Worm (Caenorhabditis elegans): ENCODE results near the gene VZK822L.2.

DNA sequence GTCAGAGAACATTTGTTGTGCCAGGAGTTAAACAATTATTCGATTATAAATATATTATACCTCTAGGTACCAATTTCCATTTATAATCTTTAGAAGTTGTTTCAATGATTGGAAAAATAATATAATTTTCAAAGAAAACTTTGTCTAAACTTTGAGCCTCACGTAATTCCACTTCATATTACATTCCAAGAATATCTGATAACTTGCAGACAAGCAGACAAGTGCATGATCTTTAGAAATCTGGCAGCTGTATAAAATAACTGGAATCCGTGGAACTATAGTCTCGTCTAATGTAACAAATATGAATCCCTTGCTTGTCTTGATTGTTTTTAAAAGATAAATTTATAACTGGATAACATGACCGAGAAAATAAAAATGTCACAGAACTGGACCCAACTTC is 19.3 kb upstream of the VZK822L.2 start:
- TF ChIP-seq ama-1 (optimal IDR thresholded peaks at IDR 0.05) (no peak), F13C5.2 (tag; optimal IDR thresholded peaks at IDR 0.05) (no peak), hmbx-1 (tag; optimal IDR thresholded peaks at IDR 0.05) (no peak), flt-1 (GFP tag; IDR thresholded peaks at IDR 0.05) (no peak), tbx-37 (GFP tag; conservative IDR thresholded peaks at IDR 0.05) (no peak), tra-4 (tag; optimal IDR thresholded peaks at IDR 0.05) (no peak), pes-1 (GFP tag; IDR thresholded peaks at IDR 0.05) (no peak), hnd-1 (tag; optimal IDR thresholded peaks at IDR 0.05) (no peak), hmg-4 (GFP tag; optimal IDR thresholded peaks at IDR 0.05) (no peak), ets-7 (tag; optimal IDR thresholded peaks at IDR 0.05) (no peak), tbx-11 (GFP tag; IDR thresholded peaks at IDR 0.05) (no peak), ceh-36 (tag; optimal IDR thresholded peaks at IDR 0.05) (no peak), B0310.2 (tag; optimal IDR thresholded peaks at IDR 0.05) (no peak), sea-1 (GFP tag; conservative IDR thresholded peaks at IDR 0.05) (no peak)

Data from whole organism, early embryonic.